Worm (Caenorhabditis elegans) whole organism, young adult: ENCODE data around the gene gly-3.

Experiments used
- F33H1.4 ChIP-seq: fragments of 200-800 bp; sonication (Bioruptor generic); IDR thresholded peaks from 2 replicates; pipeline ENCODE4 v1.3.6; 2022; ENCODE audit warnings: missing genetic modification reagents, missing genetic modification characterization, missing compliant biosample characterization
- F37B4.10 ChIP-seq: fragments of 200-800 bp; sonication (Bioruptor generic); IDR thresholded peaks from 2 replicates; pipeline ENCODE4 v1.3.6; 2022; ENCODE audit warnings: missing genetic modification characterization, missing compliant biosample characterization
- F39B2.1 ChIP-seq: fragments of 200-800 bp; sonication (Bioruptor generic); IDR thresholded peaks from 2 replicates; pipeline ENCODE4 v1.3.6; 2022; ENCODE audit warnings: missing genetic modification reagents, missing genetic modification characterization, missing compliant biosample characterization
- F52B5.7 ChIP-seq: sonication (generic microtip); optimal IDR thresholded peaks from 2 replicates; lab custom pipeline; 2016; ENCODE audit warnings: mild to moderate bottlenecking, missing genetic modification characterization, missing compliant biosample characterization
- K11D2.4 ChIP-seq: fragments of 200-800 bp; sonication (Bioruptor generic); IDR thresholded peaks from 2 replicates; pipeline ENCODE4 v1.3.6; 2022; ENCODE audit warnings: missing genetic modification reagents, missing genetic modification characterization, missing compliant biosample characterization
- T26A5.8 ChIP-seq: sonication (generic microtip); optimal IDR thresholded peaks from 2 replicates; lab custom pipeline; 2016; ENCODE audit warnings: missing genetic modification characterization, missing compliant biosample characterization
- Y53F4B.3 ChIP-seq: fragments of 200-800 bp; sonication (Bioruptor generic); IDR thresholded peaks from 2 replicates; pipeline ENCODE4 v1.3.6; 2022; ENCODE audit warnings: missing genetic modification reagents, missing genetic modification characterization, missing compliant biosample characterization
- Y53G8AR.9 ChIP-seq: fragments of 200-800 bp; sonication (Bioruptor generic); conservative IDR thresholded peaks from 2 replicates; pipeline ENCODE4 v1.3.6; 2022; ENCODE audit warnings: missing genetic modification reagents, missing genetic modification characterization, missing compliant biosample characterization
- Y67H2A.10 ChIP-seq: fragments of 200-800 bp; sonication (Bioruptor generic); conservative IDR thresholded peaks from 2 replicates; pipeline ENCODE4 v1.3.6; 2022; ENCODE audit warnings: missing genetic modification reagents, missing genetic modification characterization, missing compliant biosample characterization
- Y95B8A.8 ChIP-seq: fragments of 200-800 bp; sonication (Bioruptor generic); IDR thresholded peaks from 2 replicates; pipeline ENCODE4 v1.3.6; 2022; ENCODE audit warnings: missing genetic modification reagents, missing genetic modification characterization, missing compliant biosample characterization
- aptf-3 ChIP-seq: fragments of 200-800 bp; sonication (Bioruptor generic); IDR thresholded peaks from 2 replicates; pipeline ENCODE4 v1.3.6; 2022; ENCODE audit warnings: missing genetic modification characterization, missing compliant biosample characterization
- atf-7 ChIP-seq: sonication (generic microtip); optimal IDR thresholded peaks from 2 replicates; lab custom pipeline; 2017; ENCODE audit warnings: mild to moderate bottlenecking, missing genetic modification characterization, missing compliant biosample characterization
- athp-1 ChIP-seq: sonication (generic microtip); optimal IDR thresholded peaks from 2 replicates; lab custom pipeline; 2017; ENCODE audit warnings: mild to moderate bottlenecking, missing genetic modification characterization, missing compliant biosample characterization
- attf-3 ChIP-seq: fragments of 200-800 bp; sonication (Bioruptor generic); conservative IDR thresholded peaks from 2 replicates; pipeline ENCODE4 v1.3.6; 2022; ENCODE audit warnings: missing genetic modification reagents, missing genetic modification characterization, missing compliant biosample characterization
- attf-5 ChIP-seq: fragments of 200-800 bp; sonication (Bioruptor generic); optimal IDR thresholded peaks from 2 replicates; lab custom pipeline; 2018; ENCODE audit warnings: mild to moderate bottlenecking, missing genetic modification characterization, missing compliant biosample characterization
- ccch-3 ChIP-seq: fragments of 200-800 bp; sonication (Bioruptor generic); optimal IDR thresholded peaks from 2 replicates; lab custom pipeline; 2018; ENCODE audit warnings: mild to moderate bottlenecking, missing genetic modification characterization, missing compliant biosample characterization
- cebp-1 ChIP-seq, 2 experiments: fragments of 200-800 bp in 1 of 2; sonication (Bioruptor generic) in 1 of 2; sonication (generic microtip) in 1 of 2; IDR thresholded peaks in 1 of 2; optimal IDR thresholded peaks in 1 of 2; 2 replicates each; pipeline versions ENCODE4 v1.3.6 to Lab custom; 2017 to 2022; ENCODE audit warnings: missing compliant biosample characterization in 2 of 2, missing genetic modification characterization in 2 of 2, mild to moderate bottlenecking in 1 of 2, missing genetic modification reagents in 1 of 2, moderate library complexity in 1 of 2
- cebp-2 ChIP-seq: fragments of 200-800 bp; sonication (Bioruptor generic); IDR thresholded peaks from 2 replicates; pipeline ENCODE4 v1.3.6; 2022; ENCODE audit warnings: missing genetic modification characterization, missing compliant biosample characterization
- ceh-27 ChIP-seq: fragments of 200-800 bp; sonication (Bioruptor generic); optimal IDR thresholded peaks from 2 replicates; lab custom pipeline; 2018; ENCODE audit warnings: mild to moderate bottlenecking, missing genetic modification characterization, moderate library complexity, missing compliant biosample characterization
- die-1 ChIP-seq: sonication (generic microtip); optimal IDR thresholded peaks from 2 replicates; lab custom pipeline; 2016; ENCODE audit warnings: missing genotype, mild to moderate bottlenecking, missing genetic modification characterization, missing compliant biosample characterization
- efl-1 ChIP-seq: fragments of 150-350 bp; optimal IDR thresholded peaks from 2 replicates; lab custom pipeline; 2014; ENCODE audit warnings: missing biosample characterization, missing genetic modification reagents, missing genetic modification characterization
- fkh-3 ChIP-seq: sonication (generic microtip); optimal IDR thresholded peaks from 2 replicates; lab custom pipeline; 2016; ENCODE audit warnings: mild to moderate bottlenecking, missing genetic modification characterization, missing compliant biosample characterization
- gei-17 ChIP-seq: fragments of 200-800 bp; sonication (Bioruptor generic); optimal IDR thresholded peaks from 2 replicates; lab custom pipeline; 2018; ENCODE audit warnings: mild to moderate bottlenecking, missing genetic modification characterization, missing compliant biosample characterization
- hlh-12 ChIP-seq: sonication (generic microtip); optimal IDR thresholded peaks from 2 replicates; lab custom pipeline; 2016; ENCODE audit warnings: missing genetic modification characterization, missing compliant biosample characterization
- hmg-20 ChIP-seq: fragments of 200-800 bp; sonication (Bioruptor generic); IDR thresholded peaks from 2 replicates; pipeline ENCODE4 v1.3.6; 2022; ENCODE audit warnings: missing genetic modification reagents, missing genetic modification characterization, missing compliant biosample characterization
- let-526 ChIP-seq: fragments of 200-800 bp; sonication (Bioruptor generic); IDR thresholded peaks from 2 replicates; pipeline ENCODE4 v1.3.6; 2022; ENCODE audit warnings: missing genetic modification reagents, missing genetic modification characterization, missing compliant biosample characterization
- madf-10 ChIP-seq: sonication (generic microtip); optimal IDR thresholded peaks from 2 replicates; lab custom pipeline; 2016; ENCODE audit warnings: mild to moderate bottlenecking, missing genetic modification characterization, missing compliant biosample characterization
- nfya-2 ChIP-seq: fragments of 200-800 bp; sonication (Bioruptor generic); IDR thresholded peaks from 2 replicates; pipeline ENCODE4 v1.3.6; 2022; ENCODE audit warnings: missing genetic modification reagents, missing genetic modification characterization, missing compliant biosample characterization
- nfyb-1 ChIP-seq: fragments of 200-800 bp; sonication (Bioruptor generic); IDR thresholded peaks from 2 replicates; pipeline ENCODE4 v1.3.6; 2022; ENCODE audit warnings: missing genetic modification reagents, missing genetic modification characterization, missing compliant biosample characterization
- pbrm-1 ChIP-seq: fragments of 200-800 bp; sonication (Bioruptor generic); IDR thresholded peaks from 2 replicates; pipeline ENCODE4 v1.3.6; 2022; ENCODE audit warnings: missing genetic modification reagents, missing genetic modification characterization, missing compliant biosample characterization
- rcor-1 ChIP-seq: fragments of 200-800 bp; sonication (Bioruptor generic); IDR thresholded peaks from 2 replicates; pipeline ENCODE4 v1.3.6; 2022; ENCODE audit warnings: missing genetic modification reagents, missing genetic modification characterization, missing compliant biosample characterization
- rec-8 ChIP-seq, 2 experiments: sonication (generic microtip); optimal IDR thresholded peaks; 2 replicates each; lab custom pipeline; 2016; ENCODE audit warnings: mild to moderate bottlenecking in 2 of 2, missing genetic modification characterization in 2 of 2, missing genetic modification reagents in 2 of 2, missing genotype in 2 of 2, missing biosample characterization in 1 of 2, missing compliant biosample characterization in 1 of 2, moderate library complexity in 1 of 2
- snpc-1.1 ChIP-seq: sonication (generic microtip); optimal IDR thresholded peaks from 2 replicates; lab custom pipeline; 2017; ENCODE audit warnings: missing genetic modification characterization, mild to moderate bottlenecking, missing compliant biosample characterization, antibody characterized with exemption, moderate library complexity, missing genotype, missing genetic modification reagents; ENCODE audit not compliant: insufficient read depth
- snpc-1.3 ChIP-seq: sonication (generic microtip); optimal IDR thresholded peaks from 2 replicates; lab custom pipeline; 2017; ENCODE audit warnings: missing genetic modification characterization, mild to moderate bottlenecking, missing compliant biosample characterization, antibody characterized with exemption, moderate library complexity, missing genotype, missing genetic modification reagents; ENCODE audit not compliant: insufficient read depth
- snpc-3.4 ChIP-seq: sonication (generic microtip); optimal IDR thresholded peaks from 2 replicates; lab custom pipeline; 2017; ENCODE audit warnings: missing genetic modification characterization, mild to moderate bottlenecking, missing compliant biosample characterization, antibody characterized with exemption, moderate library complexity, missing genotype, missing genetic modification reagents
- unc-62 ChIP-seq: fragments of 150-350 bp; optimal IDR thresholded peaks from 2 replicates; lab custom pipeline; 2014; ENCODE audit warnings: missing biosample characterization, missing genetic modification reagents, missing genetic modification characterization
- xnd-1 ChIP-seq: sonication (generic microtip); optimal IDR thresholded peaks from 2 replicates; lab custom pipeline; 2016; ENCODE audit warnings: missing genotype, missing genetic modification reagents, missing genetic modification characterization, missing compliant biosample characterization
- ztf-25 ChIP-seq: fragments of 200-800 bp; sonication (Bioruptor generic); IDR thresholded peaks from 2 replicates; pipeline ENCODE4 v1.3.6; 2022; ENCODE audit warnings: missing genetic modification reagents, missing genetic modification characterization, missing compliant biosample characterization
- ztf-26 ChIP-seq: sonication (generic microtip); optimal IDR thresholded peaks from 2 replicates; lab custom pipeline; 2017; ENCODE audit warnings: missing genetic modification characterization, missing compliant biosample characterization
- ztf-6 ChIP-seq: fragments of 200-800 bp; sonication (Bioruptor generic); IDR thresholded peaks from 2 replicates; pipeline ENCODE4 v1.3.6; 2022; ENCODE audit warnings: missing genetic modification reagents, missing genetic modification characterization, missing compliant biosample characterization

Gene gly-3

DNA sequence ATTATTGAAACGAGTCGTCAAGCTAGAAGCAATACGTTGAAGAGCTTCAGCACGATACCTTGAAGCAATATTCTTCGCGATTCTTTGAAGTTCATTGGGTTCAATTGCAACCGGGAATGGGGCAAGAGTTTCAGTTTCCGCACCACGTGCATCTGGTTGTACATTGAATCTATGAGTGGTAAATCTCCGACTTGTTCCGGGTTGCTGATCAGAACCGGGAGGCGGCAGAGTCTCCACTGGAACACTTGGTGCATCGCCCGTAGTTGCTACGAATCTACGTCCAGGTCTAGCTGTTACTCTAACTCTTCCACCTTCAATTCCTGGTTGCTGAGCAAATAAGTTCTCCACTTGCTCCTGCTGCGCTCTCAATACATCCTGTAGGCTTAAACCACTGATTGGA is 28.5 kb downstream of the gly-3 start:
- no peak for TF ChIP-seq athp-1 (tag; lab: Kevin White, UChicago)
- TF ChIP-seq die-1 (tag; lab: Kevin White, UChicago) = no peak
- no peak for TF ChIP-seq atf-7 (tag; lab: Kevin White, UChicago)
- no peak for TF ChIP-seq aptf-3 (GFP tag; lab: Robert Waterston, UW)
- no peak for TF ChIP-seq unc-62
- no peak for TF ChIP-seq rec-8 (tag; optimal IDR thresholded peaks at IDR 0.05; lab: Kevin White, UChicago)
- no peak for TF ChIP-seq hlh-12 (tag; lab: Kevin White, UChicago)
- TF ChIP-seq rcor-1 (GFP tag; lab: Robert Waterston, UW) = no peak
- TF ChIP-seq nfya-2 (GFP tag; lab: Robert Waterston, UW) = no peak
- no peak for TF ChIP-seq efl-1
- TF ChIP-seq pbrm-1 (GFP tag; lab: Robert Waterston, UW) = no peak

DNA sequence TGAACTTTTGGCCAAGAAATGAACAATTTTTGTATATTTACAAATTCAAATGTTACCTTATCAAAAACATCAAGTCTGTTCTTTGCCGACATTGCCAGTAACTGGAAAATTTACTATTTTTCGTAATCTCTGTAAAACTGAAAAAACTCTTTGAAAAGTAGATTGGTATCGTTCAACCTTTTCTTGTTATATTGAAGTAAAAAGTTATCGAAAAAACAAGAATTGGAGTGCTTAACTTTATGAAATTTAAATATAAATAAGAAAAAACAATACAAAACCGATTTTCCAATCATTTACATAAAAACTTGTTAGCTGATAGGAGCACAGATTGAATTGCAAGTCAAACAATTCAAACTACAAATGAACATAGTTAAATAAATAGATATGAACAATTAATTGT is 32.7 kb downstream of the gly-3 start, which contains the start of gene ZK688.11:
TSS of gene ZK688.11 (minus strand) at position 101 of the 400 bp plus-strand sequence.
- TF ChIP-seq xnd-1 (tag; lab: Kevin White, UChicago) = no peak
- TF ChIP-seq hlh-12 (tag; lab: Kevin White, UChicago) = no peak
- TF ChIP-seq T26A5.8 (tag; lab: Kevin White, UChicago) = no peak
- TF ChIP-seq F52B5.7 (tag; lab: Kevin White, UChicago) = no peak
- no peak for TF ChIP-seq F37B4.10 (GFP tag; lab: Robert Waterston, UW)
- TF ChIP-seq Y67H2A.10 (GFP tag; lab: Robert Waterston, UW) = no peak
- no peak for TF ChIP-seq fkh-3
- TF ChIP-seq madf-10 (tag; lab: Kevin White, UChicago) = no peak
- TF ChIP-seq K11D2.4 (GFP tag; lab: Robert Waterston, UW) = no peak
- no peak for TF ChIP-seq F39B2.1
- no peak for TF ChIP-seq ceh-27 (GFP tag; lab: Kevin White, UChicago)
- TF ChIP-seq ztf-26 = no peak
- TF ChIP-seq ztf-25 (GFP tag; lab: Robert Waterston, UW) = no peak
- no peak for TF ChIP-seq cebp-2
- no peak for TF ChIP-seq let-526 (GFP tag; lab: Robert Waterston, UW)
- no peak for TF ChIP-seq ccch-3 (GFP tag; lab: Kevin White, UChicago)
- TF ChIP-seq nfyb-1 (GFP tag; lab: Robert Waterston, UW) = no peak
- TF ChIP-seq cebp-1 (GFP tag; IDR thresholded peaks at IDR 0.05; lab: Robert Waterston, UW) = no peak
- TF ChIP-seq cebp-1 (tag; optimal IDR thresholded peaks at IDR 0.05; lab: Kevin White, UChicago) = no peak
- TF ChIP-seq snpc-3.4 (tag; lab: Kevin White, UChicago) = no peak

DNA sequence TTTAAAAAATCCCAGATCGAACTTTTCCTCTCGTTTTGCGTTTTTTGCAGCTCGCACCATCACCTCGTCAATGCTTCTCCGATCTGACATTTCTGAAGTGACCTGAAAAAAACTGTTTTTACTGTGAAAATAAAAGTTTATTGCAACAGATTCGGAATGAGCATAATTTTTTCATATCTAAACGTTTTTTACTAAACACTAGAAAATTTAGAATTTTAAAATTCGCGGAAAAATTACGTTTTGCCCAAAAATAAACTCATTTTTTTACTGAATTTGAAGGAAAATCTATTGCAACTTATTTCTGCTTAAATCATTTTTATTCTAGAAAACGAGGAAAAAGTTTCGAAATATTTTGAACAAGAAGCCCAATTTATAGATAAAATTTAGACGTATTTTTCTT is 34.7 kb downstream of the gly-3 start, which contains the start of gene ZK688.9:
TSS of gene ZK688.9 (minus strand) at position 101 of the 400 bp plus-strand sequence.
- TF ChIP-seq Y53G8AR.9 (GFP tag; lab: Robert Waterston, UW) (no peak), attf-5 (GFP tag; lab: Kevin White, UChicago) (no peak), cebp-2 (no peak), snpc-1.1 (tag; lab: Kevin White, UChicago) (no peak), gei-17 (GFP tag; lab: Kevin White, UChicago) (no peak), Y95B8A.8 (GFP tag; lab: Robert Waterston, UW) (no peak), Y53F4B.3 (GFP tag; lab: Robert Waterston, UW) (no peak), cebp-1 (GFP tag; IDR thresholded peaks at IDR 0.05; lab: Robert Waterston, UW) (no peak), cebp-1 (tag; optimal IDR thresholded peaks at IDR 0.05; lab: Kevin White, UChicago) (no peak), hmg-20 (GFP tag; lab: Robert Waterston, UW) (no peak), ztf-6 (GFP tag; lab: Robert Waterston, UW) (no peak), attf-3 (no peak), F33H1.4 (GFP tag; lab: Robert Waterston, UW) (no peak), snpc-1.3 (tag; lab: Kevin White, UChicago) (no peak)
- TF ChIP-seq, all 124 proteins: peak for 0
